Fruit fly (Drosophila melanogaster): ENCODE results near the gene TrpA1.

Gene TrpA1

dm6 chr3L:8857648-8858362, 47.2 kb downstream of the TrpA1 start:
- TF ChIP-seq Eip78C (GFP tag) (peak; percentile 14), Hr39 (GFP tag; optimal IDR thresholded peaks at IDR 0.05) (no peak)

dm6 chr3L:8856875-8857274, 48.1 kb downstream of the TrpA1 start:
- TF ChIP-seq fkh (GFP tag; optimal IDR thresholded peaks at IDR 0.05) (peak; percentile 27), esn (GFP tag; optimal IDR thresholded peaks at IDR 0.05) (no peak)

- TF ChIP-seq Eip78C (GFP tag): peak; percentile 6
- TF ChIP-seq CG6854 (GFP tag; optimal IDR thresholded peaks at IDR 0.05): no peak
- peak; percentile 21 for TF ChIP-seq svp (GFP tag)
Observed at dm6 chr3L:8855262-8855661, 49.7 kb downstream of the TrpA1 start.

DNA sequence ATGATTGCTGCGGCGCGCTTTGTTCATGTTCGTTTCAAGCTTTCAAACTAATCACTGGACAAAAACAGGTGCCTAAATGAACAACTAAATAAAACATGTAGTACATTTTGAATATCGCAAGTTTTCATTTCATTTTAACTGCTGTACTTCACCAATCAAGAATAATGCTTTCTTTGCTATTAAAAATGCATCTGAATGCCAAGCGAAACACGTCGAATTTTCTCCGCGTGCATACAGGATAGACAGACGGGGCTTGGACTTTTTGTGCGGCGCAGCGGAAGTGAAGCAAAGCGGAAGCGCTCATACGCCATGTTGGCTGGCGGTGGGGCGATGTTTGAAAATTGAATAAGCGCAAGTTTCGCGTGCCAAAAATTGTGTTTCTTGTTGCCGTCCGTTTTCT, 51.6 kb downstream of the TrpA1 start:
- TF ChIP-seq fd85E (GFP tag; optimal IDR thresholded peaks at IDR 0.05) (no peak), Hr4 (GFP tag; optimal IDR thresholded peaks at IDR 0.05) (peak; percentile 53), CG8119 (GFP tag; IDR thresholded peaks at IDR 0.05) (peak; percentile 38; the same call in 1 of the 3 replicates), Ets21C (GFP tag; optimal IDR thresholded peaks at IDR 0.05) (no peak), CG6163 (GFP tag; IDR thresholded peaks at IDR 0.05) (no peak), Sox14 (GFP tag; optimal IDR thresholded peaks at IDR 0.05) (no peak), CG7368 (GFP tag; optimal IDR thresholded peaks at IDR 0.05) (no peak), Gug (GFP tag; IDR thresholded peaks at IDR 0.05) (no peak), fd59A (GFP tag; optimal IDR thresholded peaks at IDR 0.05) (no peak), CG31627 (GFP tag; optimal IDR thresholded peaks at IDR 0.05) (no peak), CG6854 (GFP tag; optimal IDR thresholded peaks at IDR 0.05) (no peak), Ets96B (tag; optimal IDR thresholded peaks at IDR 0.05) (no peak), Hr38 (GFP tag; optimal IDR thresholded peaks at IDR 0.05) (no peak), Blimp-1 (GFP tag; optimal IDR thresholded peaks at IDR 0.05) (no peak), Sox102F (GFP tag; optimal IDR thresholded peaks at IDR 0.05) (no peak), Eip93F (GFP tag; optimal IDR thresholded peaks at IDR 0.05) (no peak), CG16779 (tag; optimal IDR thresholded peaks at IDR 0.05) (no peak), acj6 (GFP tag; optimal IDR thresholded peaks at IDR 0.05) (peak; percentile 14), CG10631 (GFP tag; optimal IDR thresholded peaks at IDR 0.05) (no peak), cyc (GFP tag; optimal IDR thresholded peaks at IDR 0.05) (no peak), Lpt (GFP tag; optimal IDR thresholded peaks at IDR 0.05) (no peak), achi (GFP tag; optimal IDR thresholded peaks at IDR 0.05) (no peak), CG8319 (GFP tag; optimal IDR thresholded peaks at IDR 0.05) (no peak), Eip75B (GFP tag; optimal IDR thresholded peaks at IDR 0.05) (no peak), ss (GFP tag; optimal IDR thresholded peaks at IDR 0.05) (peak in 1 of 2 experiments; percentile 14), svp (GFP tag) (no peak), Eip78C (GFP tag) (peak; percentile 50), CG34406 (GFP tag; optimal IDR thresholded peaks at IDR 0.05) (no peak), spab (GFP tag; optimal IDR thresholded peaks at IDR 0.05) (no peak), Hr39 (GFP tag; optimal IDR thresholded peaks at IDR 0.05) (no peak), CG9139 (GFP tag; optimal IDR thresholded peaks at IDR 0.05) (no peak), OdsH (GFP tag; optimal IDR thresholded peaks at IDR 0.05) (peak; percentile 13), CG15336 (GFP tag; IDR thresholded peaks at IDR 0.05) (peak; percentile 10; the same call in 1 of the 2 replicates), topi (GFP tag; optimal IDR thresholded peaks at IDR 0.05) (no peak), CG6808 (GFP tag; optimal IDR thresholded peaks at IDR 0.05) (no peak), CG8632 (GFP tag; optimal IDR thresholded peaks at IDR 0.05) (no peak), CG6276 (GFP tag; optimal IDR thresholded peaks at IDR 0.05) (no peak), eg (GFP tag; IDR thresholded peaks at IDR 0.05) (0 out of 3 replicates have a peak, but pooled peaks have one; percentile 26), CG11294 (GFP tag; IDR thresholded peaks at IDR 0.05) (no peak), esn (GFP tag; optimal IDR thresholded peaks at IDR 0.05) (no peak), Smox (GFP tag; optimal IDR thresholded peaks at IDR 0.05) (no peak), lz (GFP tag; optimal IDR thresholded peaks at IDR 0.05) (no peak), CG1621 (tag; optimal IDR thresholded peaks at IDR 0.05) (no peak), CG3919 (GFP tag; optimal IDR thresholded peaks at IDR 0.05) (peak; percentile 16)
